Worm (Caenorhabditis elegans): Measurements from ENCODE around the gene C33F10.12.

DNA sequence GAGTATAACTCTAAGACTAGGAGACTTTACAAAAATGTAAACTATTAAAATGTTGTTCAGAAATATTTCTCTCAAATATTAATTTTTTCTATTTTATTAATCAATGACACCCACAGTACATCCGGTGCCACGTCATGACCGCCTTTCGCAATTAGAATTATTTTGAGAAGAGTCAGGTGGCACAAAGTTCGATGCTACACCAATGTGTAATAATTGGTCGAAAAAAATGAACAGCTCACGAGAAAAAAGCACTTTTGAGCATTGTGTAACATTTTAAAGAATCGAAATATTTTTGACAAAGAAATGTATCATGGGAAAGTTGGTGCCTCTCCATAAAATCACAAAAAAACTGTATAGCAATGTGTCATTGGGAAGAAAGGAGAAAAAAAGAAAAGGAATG, 30.8 kb downstream of the C33F10.12 start:
- TF ChIP-seq nhr-11 (tag; optimal IDR thresholded peaks at IDR 0.05) (no peak), ZK546.5 (tag; optimal IDR thresholded peaks at IDR 0.05) (no peak), ztf-11 (tag; optimal IDR thresholded peaks at IDR 0.05) (no peak), nhr-237 (tag; optimal IDR thresholded peaks at IDR 0.05) (no peak), ceh-82 (tag; optimal IDR thresholded peaks at IDR 0.05) (no peak)
